Worm (Caenorhabditis elegans): Measurements from ENCODE around the gene efa-6.
A peak's percentile ranks its signal among the peaks of the same experiment; 100 is the strongest.

The efa-6 gene

ce11 chrIV:12653094-12653493, 38.6 kb upstream of the efa-6 start, which contains the start of the genes wdfy-3 and C26H9A.4 (continued):
- TF ChIP-seq jun-1 (tag; optimal IDR thresholded peaks at IDR 0.05) (no peak), efl-1 (optimal IDR thresholded peaks at IDR 0.05) (peak; percentile 29 to 31), efl-1 (GFP tag; optimal IDR thresholded peaks at IDR 0.05 in 1 of 2) (peak; percentile 8 to 24)

ce11 chrIV:12651570-12651969, 37.0 kb upstream of the efa-6 start:
- no peak for TF ChIP-seq F16B12.6 (tag; optimal IDR thresholded peaks at IDR 0.05)
- peak; percentile 31 for TF ChIP-seq fos-1 (tag; optimal IDR thresholded peaks at IDR 0.05)
- TF ChIP-seq mep-1 (tag; optimal IDR thresholded peaks at IDR 0.05) = peak; percentile 52
- TF ChIP-seq fkh-8 (tag; optimal IDR thresholded peaks at IDR 0.05) = peak; percentile 71
- no peak for TF ChIP-seq unc-98 (GFP tag; IDR thresholded peaks at IDR 0.05)
- no peak for TF ChIP-seq alr-1 (tag; optimal IDR thresholded peaks at IDR 0.05; ENCODE audit: borderline replicate concordance)
- TF ChIP-seq aha-1 (tag; optimal IDR thresholded peaks at IDR 0.05) = no peak
- TF ChIP-seq lin-39 (tag; optimal IDR thresholded peaks at IDR 0.05) = no peak
- peak; percentile 51 to 74 for TF ChIP-seq lsy-2 (tag; optimal IDR thresholded peaks at IDR 0.05)
- TF ChIP-seq efl-3 (GFP tag; optimal IDR thresholded peaks at IDR 0.05) = no peak
- TF ChIP-seq nhr-12 (tag; optimal IDR thresholded peaks at IDR 0.05) = no peak
- TF ChIP-seq zag-1 (tag; optimal IDR thresholded peaks at IDR 0.05) = peak; percentile 74
- no peak for TF ChIP-seq ceh-90 (tag; optimal IDR thresholded peaks at IDR 0.05)
- TF ChIP-seq fkh-10 (GFP tag; optimal IDR thresholded peaks at IDR 0.05) = peak; percentile 80
- peak; percentile 67 for TF ChIP-seq nhr-71 (tag; optimal IDR thresholded peaks at IDR 0.05)
- peak; percentile 31 for TF ChIP-seq xbp-1 (tag; optimal IDR thresholded peaks at IDR 0.05)
- TF ChIP-seq lin-35 (GFP tag; optimal IDR thresholded peaks at IDR 0.05) = peak in 1 of 2 experiments; percentile 47
- no peak for TF ChIP-seq ceh-88 (GFP tag; IDR thresholded peaks at IDR 0.05)
- no peak for TF ChIP-seq pax-3 (tag; optimal IDR thresholded peaks at IDR 0.05)
- no peak for TF ChIP-seq hpl-2 (GFP tag; optimal IDR thresholded peaks at IDR 0.05)
- TF ChIP-seq irx-1 (tag; optimal IDR thresholded peaks at IDR 0.05) = peak; percentile 0
- TF ChIP-seq nhr-84 (tag; optimal IDR thresholded peaks at IDR 0.05) = no peak
- no peak for TF ChIP-seq grh-1 (GFP tag; IDR thresholded peaks at IDR 0.05)
- TF ChIP-seq dsc-1 (tag; optimal IDR thresholded peaks at IDR 0.05) = no peak
- TF ChIP-seq snpc-4 (tag; optimal IDR thresholded peaks at IDR 0.05) = no peak
- no peak for TF ChIP-seq unc-62 (GFP tag; optimal IDR thresholded peaks at IDR 0.05)
- TF ChIP-seq elt-2 (tag; optimal IDR thresholded peaks at IDR 0.05) = no peak
- TF ChIP-seq egl-27 (tag; optimal IDR thresholded peaks at IDR 0.05) = no peak
- TF ChIP-seq nhr-90 (tag; optimal IDR thresholded peaks at IDR 0.05; ENCODE audit: poor library complexity) = no peak
- no peak for TF ChIP-seq ztf-11 (tag; optimal IDR thresholded peaks at IDR 0.05)
- TF ChIP-seq unc-86 (tag; optimal IDR thresholded peaks at IDR 0.05) = peak; percentile 67
- no peak for TF ChIP-seq sptf-1 (tag; optimal IDR thresholded peaks at IDR 0.05)
- peak; percentile 32 for TF ChIP-seq nhr-77 (tag; optimal IDR thresholded peaks at IDR 0.05)
- no peak for TF ChIP-seq blmp-1 (tag; optimal IDR thresholded peaks at IDR 0.05)
- TF ChIP-seq nhr-11 (tag; optimal IDR thresholded peaks at IDR 0.05) = no peak
- no peak for TF ChIP-seq skn-1 (tag; optimal IDR thresholded peaks at IDR 0.05)
- no peak for TF ChIP-seq hlh-4 (tag; optimal IDR thresholded peaks at IDR 0.05)
- peak; percentile 95 for TF ChIP-seq lin-14 (GFP tag; optimal IDR thresholded peaks at IDR 0.05)
- peak; percentile 0 to 56 (median 1) for TF ChIP-seq ceh-82 (tag; optimal IDR thresholded peaks at IDR 0.05)
- no peak for TF ChIP-seq ets-5 (GFP tag; IDR thresholded peaks at IDR 0.05)
- TF ChIP-seq aly-2 (tag; optimal IDR thresholded peaks at IDR 0.05) = peak; percentile 46
- peak; percentile 46 for TF ChIP-seq mef-2 (tag; optimal IDR thresholded peaks at IDR 0.05)
- TF ChIP-seq tbx-2 (tag; optimal IDR thresholded peaks at IDR 0.05) = peak; percentile 42
- peak; percentile 42 for TF ChIP-seq egl-13 (tag; optimal IDR thresholded peaks at IDR 0.05)
- peak; percentile 24 for TF ChIP-seq lin-13 (GFP tag; optimal IDR thresholded peaks at IDR 0.05)
- TF ChIP-seq snu-23 (GFP tag; optimal IDR thresholded peaks at IDR 0.05) = peak; percentile 58
- TF ChIP-seq nhr-47 (tag; optimal IDR thresholded peaks at IDR 0.05) = peak; percentile 65
- TF ChIP-seq efl-1 (optimal IDR thresholded peaks at IDR 0.05) = peak; percentile 60 to 64
- peak in 1 of 2 experiments; percentile 32 for TF ChIP-seq efl-1 (GFP tag; optimal IDR thresholded peaks at IDR 0.05 in 1 of 2)
- peak; percentile 57 for TF ChIP-seq swsn-7 (tag; optimal IDR thresholded peaks at IDR 0.05)
- no peak for TF ChIP-seq ama-1 (optimal IDR thresholded peaks at IDR 0.05)
- no peak for TF ChIP-seq sox-4 (tag; optimal IDR thresholded peaks at IDR 0.05)
